Worm (Caenorhabditis elegans) whole organism, L1 larva: ENCODE results near the gene srbc-14.

Experiments
- ceh-8 ChIP-seq: fragments of 200-800 bp; sonication (Bioruptor generic); optimal IDR thresholded peaks from 2 replicates; lab custom pipeline; 2018; ENCODE audit warnings: mild to moderate bottlenecking, missing genetic modification characterization, moderate library complexity, missing compliant biosample characterization
- sptf-1 ChIP-seq: fragments of 150-350 bp; optimal IDR thresholded peaks from 2 replicates; lab custom pipeline; 2014; ENCODE audit warnings: missing biosample characterization, missing genetic modification characterization
- unc-86 ChIP-seq: sonication (generic microtip); optimal IDR thresholded peaks from 2 replicates; lab custom pipeline; 2016; ENCODE audit warnings: missing genetic modification characterization, missing compliant biosample characterization
- ztf-11 ChIP-seq, 2 experiments: sonication (generic microtip); optimal IDR thresholded peaks; 2 replicates each; lab custom pipeline; 2016 to 2017; ENCODE audit warnings: missing genetic modification characterization in 2 of 2, missing biosample characterization in 1 of 2, missing compliant biosample characterization in 1 of 2

DNA sequence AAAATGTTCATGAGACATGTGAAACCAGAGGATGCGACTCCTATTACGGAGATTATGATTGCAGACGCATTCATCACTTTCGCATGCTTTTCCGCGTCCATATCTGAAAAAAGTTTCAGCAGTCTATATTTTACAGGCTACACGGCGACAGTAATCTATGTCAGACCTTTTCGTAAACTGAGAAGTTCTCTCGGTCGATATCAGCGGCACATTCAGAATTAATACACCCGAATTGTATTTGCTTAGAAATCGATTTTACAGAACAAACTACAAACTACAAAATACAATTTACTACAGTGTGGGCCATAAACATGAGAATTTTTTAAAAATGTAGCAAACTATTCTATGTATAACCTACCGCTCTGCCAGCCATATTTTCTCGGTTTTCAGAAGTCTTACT is at the start of gene srbc-14:
- TF ChIP-seq sptf-1 (tag; lab: Kevin White, UChicago): no peak
- no peak for TF ChIP-seq ztf-11 (tag; optimal IDR thresholded peaks at IDR 0.05; lab: Kevin White, UChicago)
- no peak for TF ChIP-seq ceh-8 (GFP tag; lab: Kevin White, UChicago)
- no peak for TF ChIP-seq unc-86
